Worm (Caenorhabditis elegans): ENCODE results near the gene chil-5.

chil-5 gene

DNA sequence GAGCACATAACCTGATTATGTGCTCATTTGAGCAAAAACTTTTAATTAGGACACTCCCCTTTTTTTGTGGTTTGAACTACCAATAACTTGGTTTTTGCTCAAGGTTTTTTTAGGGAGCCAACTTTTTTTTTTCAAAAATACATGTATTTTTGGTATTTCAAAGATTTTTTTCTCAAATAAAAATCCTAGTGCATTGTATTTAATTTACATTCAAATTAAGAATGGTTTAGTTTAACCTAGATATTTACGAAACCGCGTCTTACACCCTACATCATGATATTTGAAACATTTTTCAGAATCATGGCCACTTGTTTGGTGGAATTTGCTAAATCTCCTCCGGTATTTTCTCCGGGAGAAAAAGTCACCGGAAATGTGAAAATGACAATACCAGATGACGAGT lies 24.6 kb downstream of the chil-5 start, which contains the start of gene arrd-5:
Gene arrd-5, plus strand, starts transcription at position 301 of the 400 bp plus-strand sequence.
- TF ChIP-seq F13C5.2 (tag; optimal IDR thresholded peaks at IDR 0.05) (no peak), ets-7 (tag; optimal IDR thresholded peaks at IDR 0.05) (no peak), hnd-1 (tag; optimal IDR thresholded peaks at IDR 0.05) (no peak), ama-1 (optimal IDR thresholded peaks at IDR 0.05) (no peak), ceh-13 (GFP tag; optimal IDR thresholded peaks at IDR 0.05) (no peak), tbx-11 (GFP tag; IDR thresholded peaks at IDR 0.05) (no peak), flt-1 (GFP tag; IDR thresholded peaks at IDR 0.05) (no peak), scrt-1 (GFP tag; IDR thresholded peaks at IDR 0.05) (no peak), hmg-4 (GFP tag; optimal IDR thresholded peaks at IDR 0.05) (no peak), tra-4 (tag; optimal IDR thresholded peaks at IDR 0.05) (no peak), sea-1 (GFP tag; conservative IDR thresholded peaks at IDR 0.05) (no peak), hmbx-1 (tag; optimal IDR thresholded peaks at IDR 0.05) (no peak), ceh-36 (tag; optimal IDR thresholded peaks at IDR 0.05) (no peak), tbx-37 (GFP tag; conservative IDR thresholded peaks at IDR 0.05) (no peak), aly-1 (tag; optimal IDR thresholded peaks at IDR 0.05) (no peak)

DNA sequence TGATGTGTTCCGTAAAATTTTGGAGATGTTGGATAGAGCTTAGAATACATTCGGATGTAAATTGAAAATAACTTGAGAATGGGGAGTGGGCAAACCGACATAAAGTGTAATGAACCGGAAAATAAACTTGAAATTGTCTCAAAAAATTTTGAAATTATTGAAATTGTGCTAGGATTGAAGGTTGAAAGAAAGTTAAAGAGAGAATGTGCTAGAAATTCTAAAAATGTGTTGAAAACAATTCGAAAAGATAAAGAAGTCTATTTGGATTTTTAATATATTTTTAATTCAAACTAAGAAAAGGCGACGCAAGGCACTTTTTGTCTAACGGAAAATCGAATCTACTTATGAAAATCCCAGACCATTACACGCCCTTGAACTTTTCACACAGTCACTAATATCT lies 25.6 kb downstream of the chil-5 start, which contains the start of gene ZK938.3:
Gene ZK938.3, minus strand, starts transcription at position 101 of the 400 bp plus-strand sequence.
- TF ChIP-seq F13C5.2 (tag; optimal IDR thresholded peaks at IDR 0.05) (no peak), hnd-1 (tag; optimal IDR thresholded peaks at IDR 0.05) (no peak), tbx-37 (GFP tag; conservative IDR thresholded peaks at IDR 0.05) (no peak), hmg-4 (GFP tag; optimal IDR thresholded peaks at IDR 0.05) (no peak), pes-1 (GFP tag; IDR thresholded peaks at IDR 0.05) (no peak), ets-7 (tag; optimal IDR thresholded peaks at IDR 0.05) (no peak), tbx-11 (GFP tag; IDR thresholded peaks at IDR 0.05) (no peak), flt-1 (GFP tag; IDR thresholded peaks at IDR 0.05) (no peak), ama-1 (optimal IDR thresholded peaks at IDR 0.05) (no peak), ceh-36 (tag; optimal IDR thresholded peaks at IDR 0.05) (no peak), aly-1 (tag; optimal IDR thresholded peaks at IDR 0.05) (no peak), scrt-1 (GFP tag; IDR thresholded peaks at IDR 0.05) (no peak), ceh-13 (GFP tag; optimal IDR thresholded peaks at IDR 0.05) (no peak), hmbx-1 (tag; optimal IDR thresholded peaks at IDR 0.05) (no peak), tra-4 (tag; optimal IDR thresholded peaks at IDR 0.05) (no peak), B0310.2 (tag; optimal IDR thresholded peaks at IDR 0.05) (no peak)

DNA sequence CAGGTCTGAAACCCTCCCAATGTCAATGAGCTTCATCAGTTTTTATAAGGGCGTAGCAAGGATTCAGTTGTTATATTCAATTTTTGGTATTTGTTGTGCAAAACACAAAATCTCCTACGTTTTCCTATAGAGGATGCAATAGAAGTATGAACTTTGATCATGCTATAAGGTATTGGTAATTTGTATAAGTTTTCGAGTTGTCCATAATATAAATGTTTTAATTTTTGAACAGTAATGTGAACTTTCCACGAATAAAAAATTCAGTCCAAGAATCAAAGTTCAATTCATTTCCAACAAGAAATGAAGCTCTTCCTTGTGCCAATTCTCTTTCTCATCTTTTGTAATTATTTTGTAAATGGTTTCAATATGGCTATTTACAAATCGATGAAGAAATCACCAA lies 28.4 kb downstream of the chil-5 start, which contains the start of gene ZK938.12:
Gene ZK938.12, plus strand, starts transcription at position 301 of the 400 bp plus-strand sequence.
- no peak for TF ChIP-seq ceh-36 (tag; optimal IDR thresholded peaks at IDR 0.05)
- TF ChIP-seq hnd-1 (tag; optimal IDR thresholded peaks at IDR 0.05) = no peak
- no peak for TF ChIP-seq F13C5.2 (tag; optimal IDR thresholded peaks at IDR 0.05)
- TF ChIP-seq ama-1 (optimal IDR thresholded peaks at IDR 0.05) = no peak
- TF ChIP-seq hmg-4 (GFP tag; optimal IDR thresholded peaks at IDR 0.05) = no peak
- TF ChIP-seq aly-1 (tag; optimal IDR thresholded peaks at IDR 0.05) = no peak
- no peak for TF ChIP-seq hmbx-1 (tag; optimal IDR thresholded peaks at IDR 0.05)
- no peak for TF ChIP-seq ceh-13 (GFP tag; optimal IDR thresholded peaks at IDR 0.05)
- no peak for TF ChIP-seq tra-4 (tag; optimal IDR thresholded peaks at IDR 0.05)
- no peak for TF ChIP-seq sea-1 (GFP tag; conservative IDR thresholded peaks at IDR 0.05)
- no peak for TF ChIP-seq B0310.2 (tag; optimal IDR thresholded peaks at IDR 0.05)
- TF ChIP-seq tbx-37 (GFP tag; conservative IDR thresholded peaks at IDR 0.05) = no peak
- TF ChIP-seq tbx-11 (GFP tag; IDR thresholded peaks at IDR 0.05) = no peak
- no peak for TF ChIP-seq scrt-1 (GFP tag; IDR thresholded peaks at IDR 0.05)
- no peak for TF ChIP-seq ets-7 (tag; optimal IDR thresholded peaks at IDR 0.05)
- no peak for TF ChIP-seq flt-1 (GFP tag; IDR thresholded peaks at IDR 0.05)
- TF ChIP-seq pes-1 (GFP tag; IDR thresholded peaks at IDR 0.05) = no peak

DNA sequence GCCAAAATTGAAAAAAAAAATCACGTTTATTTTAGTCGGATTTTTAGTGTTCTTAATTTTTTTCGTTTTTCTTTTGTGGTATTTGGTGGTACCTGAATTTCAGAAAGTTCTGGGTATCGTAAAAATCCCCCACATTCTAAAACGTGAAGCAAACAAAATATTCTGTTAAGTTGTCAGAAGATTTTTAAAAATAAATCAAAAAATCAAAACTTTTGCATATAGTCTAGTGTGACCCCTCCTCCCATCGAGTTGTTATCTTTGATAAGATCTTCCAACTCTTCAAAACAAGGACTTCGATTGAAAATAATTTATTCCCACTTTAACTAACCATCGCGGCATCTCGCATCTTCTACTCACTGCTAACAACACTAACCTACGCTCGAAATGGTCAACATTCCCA lies 30.4 kb downstream of the chil-5 start, which contains the start of gene ZK938.1:
Gene ZK938.1, plus strand, starts transcription at position 301 of the 400 bp plus-strand sequence.
- TF ChIP-seq ceh-13 (GFP tag; optimal IDR thresholded peaks at IDR 0.05) (no peak), pes-1 (GFP tag; IDR thresholded peaks at IDR 0.05) (no peak), hmg-4 (GFP tag; optimal IDR thresholded peaks at IDR 0.05) (no peak), hnd-1 (tag; optimal IDR thresholded peaks at IDR 0.05) (no peak), sea-1 (GFP tag; conservative IDR thresholded peaks at IDR 0.05) (no peak), ets-7 (tag; optimal IDR thresholded peaks at IDR 0.05) (no peak), ama-1 (optimal IDR thresholded peaks at IDR 0.05) (no peak), tbx-11 (GFP tag; IDR thresholded peaks at IDR 0.05) (no peak), hmbx-1 (tag; optimal IDR thresholded peaks at IDR 0.05) (no peak), scrt-1 (GFP tag; IDR thresholded peaks at IDR 0.05) (no peak), F13C5.2 (tag; optimal IDR thresholded peaks at IDR 0.05) (no peak), aly-1 (tag; optimal IDR thresholded peaks at IDR 0.05) (no peak), B0310.2 (tag; optimal IDR thresholded peaks at IDR 0.05) (no peak), ceh-36 (tag; optimal IDR thresholded peaks at IDR 0.05) (no peak), tbx-37 (GFP tag; conservative IDR thresholded peaks at IDR 0.05) (no peak), flt-1 (GFP tag; IDR thresholded peaks at IDR 0.05) (no peak), tra-4 (tag; optimal IDR thresholded peaks at IDR 0.05) (no peak)

DNA sequence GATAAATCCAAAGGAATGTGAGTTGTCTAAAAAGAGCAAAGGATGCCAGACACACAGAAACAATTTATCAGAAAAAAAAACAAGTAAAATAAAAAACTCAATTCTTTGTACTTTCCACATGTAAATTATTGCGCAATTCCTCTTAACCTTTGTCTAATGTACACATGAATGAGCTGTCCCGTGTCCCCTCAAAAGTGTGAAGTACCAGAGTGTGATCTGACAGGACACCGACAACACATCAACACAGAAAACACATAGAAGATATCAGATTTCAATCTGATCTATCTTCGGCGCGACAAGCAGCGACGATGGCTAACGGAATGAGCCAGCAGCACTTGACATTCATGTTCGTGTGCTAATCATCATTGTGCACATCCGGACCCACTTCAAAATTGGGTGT lies 31.0 kb downstream of the chil-5 start:
- TF ChIP-seq hnd-1 (tag; optimal IDR thresholded peaks at IDR 0.05) (no peak), F13C5.2 (tag; optimal IDR thresholded peaks at IDR 0.05) (no peak), ets-7 (tag; optimal IDR thresholded peaks at IDR 0.05) (no peak), flt-1 (GFP tag; IDR thresholded peaks at IDR 0.05) (no peak), tbx-37 (GFP tag; conservative IDR thresholded peaks at IDR 0.05) (no peak), aly-1 (tag; optimal IDR thresholded peaks at IDR 0.05) (no peak), scrt-1 (GFP tag; IDR thresholded peaks at IDR 0.05) (no peak), sea-1 (GFP tag; conservative IDR thresholded peaks at IDR 0.05) (no peak), tbx-11 (GFP tag; IDR thresholded peaks at IDR 0.05) (no peak), hmg-4 (GFP tag; optimal IDR thresholded peaks at IDR 0.05) (no peak), pes-1 (GFP tag; IDR thresholded peaks at IDR 0.05) (no peak), ceh-36 (tag; optimal IDR thresholded peaks at IDR 0.05) (no peak), tra-4 (tag; optimal IDR thresholded peaks at IDR 0.05) (no peak), hmbx-1 (tag; optimal IDR thresholded peaks at IDR 0.05) (no peak), B0310.2 (tag; optimal IDR thresholded peaks at IDR 0.05) (no peak), ama-1 (optimal IDR thresholded peaks at IDR 0.05) (no peak), ceh-13 (GFP tag; optimal IDR thresholded peaks at IDR 0.05) (no peak)

DNA sequence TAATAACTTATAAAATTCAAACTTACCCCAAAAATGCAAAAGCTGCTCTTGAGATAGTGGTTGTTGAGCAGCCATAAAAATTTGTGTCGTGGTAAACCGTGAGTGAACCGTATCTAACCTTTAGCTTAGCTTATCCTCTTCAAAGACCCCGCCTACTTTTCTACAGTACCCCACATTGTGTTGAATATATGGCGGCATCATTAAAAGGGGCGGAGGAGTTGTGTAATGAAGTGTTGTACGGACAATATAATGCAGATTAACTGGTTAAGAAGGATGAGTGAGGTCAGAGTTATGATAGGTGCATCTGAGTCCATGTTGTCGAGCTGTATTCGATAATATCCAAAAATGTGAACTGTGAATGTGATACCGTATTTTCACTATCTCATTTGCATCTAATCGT lies 31.6 kb downstream of the chil-5 start, which contains the start of gene eyg-1:
Gene eyg-1, minus strand, starts transcription at position 101 of the 400 bp plus-strand sequence.
- TF ChIP-seq pes-1 (GFP tag; IDR thresholded peaks at IDR 0.05) (no peak), scrt-1 (GFP tag; IDR thresholded peaks at IDR 0.05) (no peak), tra-4 (tag; optimal IDR thresholded peaks at IDR 0.05) (no peak), ama-1 (optimal IDR thresholded peaks at IDR 0.05) (no peak), tbx-37 (GFP tag; conservative IDR thresholded peaks at IDR 0.05) (no peak)

DNA sequence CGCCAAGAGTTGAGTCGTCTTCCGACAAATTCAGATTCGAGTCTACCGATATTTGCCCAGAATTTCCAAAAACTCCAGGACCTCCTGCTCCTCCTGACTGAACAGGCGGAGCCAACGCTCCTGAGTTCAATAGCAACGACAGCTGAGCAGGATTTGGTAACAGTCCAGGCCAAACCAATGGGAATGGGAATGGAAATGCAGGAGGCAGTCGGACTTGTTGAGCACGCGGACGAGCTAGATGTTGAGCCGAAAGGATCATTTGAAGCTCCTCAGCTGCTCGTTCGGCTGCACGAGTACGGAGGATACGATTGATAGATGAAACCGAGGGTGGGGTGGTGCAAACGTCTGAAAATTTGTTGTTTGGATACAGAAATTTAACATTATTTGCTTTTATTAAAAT lies 32.5 kb downstream of the chil-5 start:
- TF ChIP-seq hmg-4 (GFP tag; optimal IDR thresholded peaks at IDR 0.05) (no peak), ceh-36 (tag; optimal IDR thresholded peaks at IDR 0.05) (no peak), aly-1 (tag; optimal IDR thresholded peaks at IDR 0.05) (no peak), tbx-11 (GFP tag; IDR thresholded peaks at IDR 0.05) (no peak), ama-1 (optimal IDR thresholded peaks at IDR 0.05) (no peak), F13C5.2 (tag; optimal IDR thresholded peaks at IDR 0.05) (no peak), ets-7 (tag; optimal IDR thresholded peaks at IDR 0.05) (no peak), tbx-37 (GFP tag; conservative IDR thresholded peaks at IDR 0.05) (no peak), pes-1 (GFP tag; IDR thresholded peaks at IDR 0.05) (no peak), ceh-13 (GFP tag; optimal IDR thresholded peaks at IDR 0.05) (no peak)

All from whole organism, early embryonic.